Fruit fly (Drosophila melanogaster) whole organism, embryonic: Measurements from ENCODE around the gene CG15336.

Experiments used
- Asciz ChIP-seq: fragments of 200-800 bp; sonication (Bioruptor generic); optimal IDR thresholded peaks from 2 replicates; lab custom pipeline; 2017; ENCODE audit warnings: missing biosample characterization, mild to moderate bottlenecking, missing genetic modification characterization, missing genetic modification reagents
- Blimp-1 ChIP-seq: fragments of 200-800 bp; sonication (Bioruptor generic); optimal IDR thresholded peaks from 3 replicates; lab custom pipeline; 2018; ENCODE audit warnings: missing biosample characterization, missing genetic modification characterization, mild to moderate bottlenecking, moderate library complexity, missing genetic modification reagents
- CG10267 ChIP-seq: fragments of 200-800 bp; sonication (Bioruptor generic); optimal IDR thresholded peaks from 2 replicates; lab custom pipeline; 2018; ENCODE audit warnings: missing biosample characterization, mild to moderate bottlenecking, missing genetic modification characterization, moderate library complexity
- CG10274 ChIP-seq: fragments of 200-800 bp; sonication (Bioruptor generic); optimal IDR thresholded peaks from 3 replicates; lab custom pipeline; 2017; ENCODE audit warnings: missing biosample characterization, mild to moderate bottlenecking, missing genetic modification characterization
- CG10321 ChIP-seq: fragments of 200-800 bp; sonication (Bioruptor generic); IDR thresholded peaks from 2 replicates; pipeline ENCODE4 v1.3.6; 2022; ENCODE audit warnings: missing biosample characterization, missing genetic modification characterization
- CG11093 ChIP-seq: fragments of 200-800 bp; sonication (Bioruptor generic); IDR thresholded peaks from 3 replicates; pipeline ENCODE4 v1.3.6; 2022; ENCODE audit warnings: missing biosample characterization, missing genetic modification characterization
- CG11504 ChIP-seq: fragments of 200-800 bp; sonication (Bioruptor generic); optimal IDR thresholded peaks from 3 replicates; lab custom pipeline; 2019; ENCODE audit warnings: missing biosample characterization, mild to moderate bottlenecking, missing genetic modification characterization, moderate library complexity
- CG14710 ChIP-seq: fragments of 200-800 bp; sonication (Bioruptor generic); optimal IDR thresholded peaks from 3 replicates; lab custom pipeline; 2019; ENCODE audit warnings: missing biosample characterization, mild to moderate bottlenecking, missing genetic modification characterization, moderate library complexity
- CG15269 ChIP-seq: fragments of 200-800 bp; sonication (Bioruptor generic); optimal IDR thresholded peaks from 2 replicates; lab custom pipeline; 2018; ENCODE audit warnings: missing biosample characterization, mild to moderate bottlenecking, missing genetic modification characterization, moderate library complexity
- CG15696 ChIP-seq: fragments of 200-800 bp; sonication (Bioruptor generic); optimal IDR thresholded peaks from 2 replicates; lab custom pipeline; 2019; ENCODE audit warnings: missing biosample characterization, mild to moderate bottlenecking, missing genetic modification characterization, moderate library complexity
- CG1603 ChIP-seq: fragments of 200-800 bp; sonication (Bioruptor generic); optimal IDR thresholded peaks from 2 replicates; lab custom pipeline; 2019; ENCODE audit warnings: missing biosample characterization, mild to moderate bottlenecking, missing genetic modification characterization, moderate library complexity
- CG16863 ChIP-seq: fragments of 200-800 bp; sonication (Bioruptor generic); optimal IDR thresholded peaks from 3 replicates; lab custom pipeline; 2016; ENCODE audit warnings: missing biosample characterization, missing genetic modification characterization
- CG17568 ChIP-seq: fragments of 200-800 bp; sonication (Bioruptor generic); optimal IDR thresholded peaks from 2 replicates; lab custom pipeline; 2018; ENCODE audit warnings: missing biosample characterization, mild to moderate bottlenecking, missing genetic modification characterization, moderate library complexity
- CG18619 ChIP-seq: fragments of 200-800 bp; sonication (Bioruptor generic); optimal IDR thresholded peaks from 3 replicates; lab custom pipeline; 2017; ENCODE audit warnings: missing biosample characterization, mild to moderate bottlenecking, missing genetic modification characterization
- CG2678 ChIP-seq: fragments of 200-800 bp; sonication (Bioruptor generic); optimal IDR thresholded peaks from 3 replicates; lab custom pipeline; 2019; ENCODE audit warnings: missing biosample characterization, mild to moderate bottlenecking, missing genetic modification characterization, moderate library complexity
- CG2712 ChIP-seq: fragments of 200-800 bp; optimal IDR thresholded peaks from 3 replicates; lab custom pipeline; 2019; ENCODE audit warnings: missing biosample characterization, mild to moderate bottlenecking, missing genetic modification characterization, moderate library complexity
- CG3065 ChIP-seq: fragments of 200-800 bp; sonication (Bioruptor generic); optimal IDR thresholded peaks from 2 replicates; lab custom pipeline; 2016; ENCODE audit warnings: missing biosample characterization, missing genetic modification characterization
- CG4282 ChIP-seq: fragments of 200-800 bp; sonication (Bioruptor generic); optimal IDR thresholded peaks from 2 replicates; lab custom pipeline; 2016; ENCODE audit warnings: missing biosample characterization, missing genetic modification characterization
- CG4820 ChIP-seq: fragments of 200-800 bp; sonication (Bioruptor generic); optimal IDR thresholded peaks from 3 replicates; lab custom pipeline; 2016; ENCODE audit warnings: missing biosample characterization, missing genetic modification characterization
- CG5180 ChIP-seq: fragments of 200-800 bp; sonication (Bioruptor generic); optimal IDR thresholded peaks from 3 replicates; lab custom pipeline; 2017; ENCODE audit warnings: missing biosample characterization, missing genetic modification characterization, mild to moderate bottlenecking, moderate library complexity, missing genetic modification reagents
- CG5245 ChIP-seq: fragments of 200-800 bp; sonication (Bioruptor generic); optimal IDR thresholded peaks from 3 replicates; lab custom pipeline; 2016; ENCODE audit warnings: missing biosample characterization, missing genetic modification characterization
- CG6254 ChIP-seq: fragments of 200-800 bp; sonication (Bioruptor generic); optimal IDR thresholded peaks from 3 replicates; lab custom pipeline; 2017; ENCODE audit warnings: mild to moderate bottlenecking, missing biosample characterization, missing genetic modification reagents, missing genetic modification characterization
- CG6813 ChIP-seq: fragments of 200-800 bp; sonication (Bioruptor generic); optimal IDR thresholded peaks from 2 replicates; lab custom pipeline; 2017; ENCODE audit warnings: missing biosample characterization, missing genetic modification characterization, mild to moderate bottlenecking, moderate library complexity, missing genetic modification reagents
- CG8089 ChIP-seq: fragments of 200-800 bp; sonication (Bioruptor generic); optimal IDR thresholded peaks from 3 replicates; lab custom pipeline; 2016; ENCODE audit warnings: missing biosample characterization, missing genetic modification characterization
- D ChIP-seq, 2 experiments: fragments of 200-800 bp in 1 of 2; fragments of >200 bp in 1 of 2; sonication (Bioruptor generic) in 1 of 2; optimal IDR thresholded peaks; 2 replicates in 1 of 2; 3 replicates in 1 of 2; lab custom pipeline; 2017; ENCODE audit warnings: mild to moderate bottlenecking in 1 of 2, missing biosample characterization in 1 of 2, missing genetic modification characterization in 1 of 2, missing genetic modification reagents in 1 of 2
- Dll ChIP-seq: fragments of 200-800 bp; sonication (Bioruptor generic); IDR thresholded peaks from 4 replicates; pipeline ENCODE4 v1.3.6; 2022; ENCODE audit warnings: missing biosample characterization, missing genetic modification characterization; ENCODE audit not compliant: partially characterized antibody
- E2f1 ChIP-seq: fragments of 200-800 bp; sonication (Bioruptor generic); IDR thresholded peaks from 2 replicates; pipeline ENCODE4 v1.3.6; 2022; ENCODE audit warnings: missing biosample characterization, missing genetic modification characterization
- Fer1 ChIP-seq: fragments of 200-800 bp; sonication (Bioruptor generic); optimal IDR thresholded peaks from 2 replicates; lab custom pipeline; 2017; ENCODE audit warnings: missing biosample characterization, mild to moderate bottlenecking, missing genetic modification characterization
- HmgD ChIP-seq: fragments of 200-800 bp; sonication (Bioruptor generic); optimal IDR thresholded peaks from 3 replicates; lab custom pipeline; 2016; ENCODE audit warnings: missing biosample characterization, missing genetic modification characterization
- Lpt ChIP-seq: fragments of >200 bp; optimal IDR thresholded peaks from 2 replicates; lab custom pipeline; 2018; ENCODE audit warnings: missing biosample characterization, missing genetic modification characterization
- MESR4 ChIP-seq: fragments of 200-800 bp; sonication (Bioruptor generic); optimal IDR thresholded peaks from 2 replicates; lab custom pipeline; 2018; ENCODE audit warnings: missing biosample characterization, mild to moderate bottlenecking, missing genetic modification characterization, moderate library complexity
- Med ChIP-seq: fragments of 200-800 bp; sonication (Bioruptor generic); peaks from one replicate; lab custom pipeline; 2016; ENCODE audit warnings: missing biosample characterization, missing genetic modification characterization, mild to moderate bottlenecking, inconsistent platforms, moderate library complexity
- Mes4 ChIP-seq: fragments of 200-800 bp; sonication (Bioruptor generic); optimal IDR thresholded peaks from 2 replicates; lab custom pipeline; 2016; ENCODE audit warnings: missing biosample characterization, missing genetic modification characterization
- Mrtf ChIP-seq: fragments of 200-800 bp; sonication (Bioruptor generic); IDR thresholded peaks from 3 replicates; pipeline ENCODE4 v1.3.6; 2022; ENCODE audit warnings: missing biosample characterization, missing genetic modification characterization
- Ravus ChIP-seq: fragments of 200-800 bp; sonication (Bioruptor generic); IDR thresholded peaks from 2 replicates; pipeline ENCODE4 v1.3.6; 2022; ENCODE audit warnings: missing biosample characterization, missing genetic modification characterization
- Scr ChIP-seq: fragments of 200-800 bp; sonication (Bioruptor generic); IDR thresholded peaks from 2 replicates; pipeline ENCODE4 v1.3.6; 2022; ENCODE audit warnings: missing biosample characterization, missing genetic modification characterization; ENCODE audit not compliant: partially characterized antibody
- Sox100B ChIP-seq: fragments of 200-800 bp; sonication (Bioruptor generic); optimal IDR thresholded peaks from 3 replicates; lab custom pipeline; 2018; ENCODE audit warnings: missing biosample characterization, mild to moderate bottlenecking, missing genetic modification characterization
- az2 ChIP-seq: fragments of 200-800 bp; sonication (Bioruptor generic); optimal IDR thresholded peaks from 3 replicates; lab custom pipeline; 2016; ENCODE audit warnings: missing biosample characterization, missing genetic modification characterization
- bigmax ChIP-seq: fragments of 200-800 bp; sonication (Bioruptor generic); optimal IDR thresholded peaks from 2 replicates; lab custom pipeline; 2018; ENCODE audit warnings: missing biosample characterization, mild to moderate bottlenecking, missing genetic modification characterization
- cas ChIP-seq: fragments of 200-800 bp; sonication (Bioruptor generic); IDR thresholded peaks from 2 replicates; pipeline ENCODE4 v1.3.6; 2022; ENCODE audit warnings: missing biosample characterization, missing genetic modification characterization
- dysf ChIP-seq: fragments of 200-800 bp; sonication (Bioruptor generic); IDR thresholded peaks from 3 replicates; pipeline ENCODE4 v1.3.6; 2022; ENCODE audit warnings: missing biosample characterization, missing genetic modification characterization
- gem ChIP-seq: fragments of 200-800 bp; sonication (Bioruptor generic); optimal IDR thresholded peaks from 2 replicates; lab custom pipeline; 2019; ENCODE audit warnings: missing biosample characterization, mild to moderate bottlenecking, missing genetic modification characterization, moderate library complexity
- ind ChIP-seq: fragments of 200-800 bp; sonication (Bioruptor generic); optimal IDR thresholded peaks from 3 replicates; lab custom pipeline; 2016; ENCODE audit warnings: missing biosample characterization, missing genetic modification characterization
- insv ChIP-seq, 2 experiments: fragments of 200-800 bp; sonication (Bioruptor generic); optimal IDR thresholded peaks; 3 replicates each; lab custom pipeline; 2016 to 2018; ENCODE audit warnings: missing biosample characterization in 2 of 2, missing genetic modification characterization in 2 of 2
- luna ChIP-seq: fragments of 200-800 bp; sonication (Bioruptor generic); optimal IDR thresholded peaks from 2 replicates; lab custom pipeline; 2016; ENCODE audit warnings: missing biosample characterization, missing genetic modification characterization
- nmo ChIP-seq: fragments of 200-800 bp; sonication (Bioruptor generic); optimal IDR thresholded peaks from 2 replicates; lab custom pipeline; 2018; ENCODE audit warnings: missing biosample characterization, mild to moderate bottlenecking, missing genetic modification characterization, moderate library complexity
- pan ChIP-seq, 4 experiments: fragments of >200 bp in 3 of 4; fragments of 200-800 bp in 1 of 4; sonication (Bioruptor generic) in 1 of 4; optimal IDR thresholded peaks in 3 of 4; IDR thresholded peaks in 1 of 4; 2 replicates each; pipeline versions ENCODE4 v1.3.6 to Lab custom; 2017 to 2022; ENCODE audit warnings: missing biosample characterization in 2 of 4, missing genetic modification characterization in 2 of 4, mixed read lengths in 1 of 4
- sqz ChIP-seq: fragments of 200-800 bp; sonication (Bioruptor generic); optimal IDR thresholded peaks from 3 replicates; lab custom pipeline; 2018; ENCODE audit warnings: missing biosample characterization, mild to moderate bottlenecking, missing genetic modification characterization
- trh ChIP-seq: fragments of 200-800 bp; sonication (Bioruptor generic); optimal IDR thresholded peaks from 2 replicates; lab custom pipeline; 2016; ENCODE audit warnings: missing biosample characterization, missing genetic modification characterization
- zen ChIP-seq: fragments of 200-800 bp; sonication (Bioruptor generic); optimal IDR thresholded peaks from 3 replicates; lab custom pipeline; 2018; ENCODE audit warnings: missing biosample characterization, mild to moderate bottlenecking, missing genetic modification characterization, moderate library complexity

The CG15336 gene

DNA sequence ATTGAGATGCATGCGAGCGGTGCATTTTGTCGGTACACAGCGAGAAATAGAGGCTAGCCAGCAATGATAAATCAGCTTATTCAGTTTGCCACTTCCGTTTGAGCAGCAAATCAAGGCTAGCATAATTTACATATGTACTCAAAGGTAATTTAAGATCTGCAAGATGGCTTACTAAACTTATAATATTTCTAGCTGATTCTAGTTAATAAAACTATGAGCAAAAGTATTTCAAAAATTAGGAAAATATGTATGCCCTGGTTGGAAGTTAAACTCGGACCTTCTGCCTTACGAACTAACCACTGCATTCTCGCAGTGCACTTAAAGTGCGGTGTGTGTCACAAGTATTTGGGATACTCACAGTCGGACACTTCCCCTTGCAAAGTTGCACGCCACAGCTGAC is 24.9 kb upstream of the CG15336 start (continued):
- TF ChIP-seq CG18619 (no peak), CG4282 (GFP tag; lab: Kevin White, UChicago) (no peak), gem (peak; percentile 35), CG10267 (tag; lab: Kevin White, UChicago) (peak; percentile 21), CG5245 (GFP tag; lab: Kevin White, UChicago) (no peak), CG17568 (GFP tag; lab: Kevin White, UChicago) (no peak), az2 (peak; percentile 2), trh (GFP tag; lab: Kevin White, UChicago) (no peak), E2f1 (no peak), Fer1 (GFP tag; lab: Kevin White, UChicago) (no peak), Scr (no peak), CG3065 (GFP tag; lab: Kevin White, UChicago) (no peak), CG10321 (no peak), Lpt (GFP tag; lab: Kevin White, UChicago) (no peak), CG2712 (peak; percentile 43), CG15696 (tag; lab: Kevin White, UChicago) (peak; percentile 11), nmo (GFP tag; lab: Kevin White, UChicago) (peak; percentile 60), CG5180 (GFP tag; lab: Kevin White, UChicago) (no peak), cas (GFP tag; lab: Robert Waterston, UW) (no peak), CG2678 (peak; percentile 21), bigmax (no peak), CG15269 (tag; lab: Kevin White, UChicago) (no peak), dysf (no peak), luna (GFP tag; lab: Kevin White, UChicago) (no peak), CG16863 (GFP tag; lab: Kevin White, UChicago) (peak; percentile 5), CG6813 (no peak), ind (GFP tag; lab: Kevin White, UChicago) (no peak), Asciz (GFP tag; lab: Kevin White, UChicago) (no peak), insv (GFP tag; optimal IDR thresholded peaks at IDR 0.05; lab: Kevin White, UChicago) (no peak), Mes4 (GFP tag; lab: Kevin White, UChicago) (no peak), Med (GFP tag; lab: Kevin White, UChicago) (peak; percentile 29), Blimp-1 (GFP tag; lab: Kevin White, UChicago) (peak; percentile 83), CG6254 (GFP tag; lab: Kevin White, UChicago) (peak; percentile 22), Sox100B (peak; percentile 18), CG11093 (GFP tag; lab: Robert Waterston, UW) (no peak), Mrtf (GFP tag; lab: Robert Waterston, UW) (no peak), MESR4 (no peak), CG8089 (no peak), HmgD (no peak), CG14710 (peak; percentile 48), sqz (GFP tag; lab: Kevin White, UChicago) (no peak), CG11504 (peak; percentile 10), Ravus (GFP tag; lab: Robert Waterston, UW) (no peak), CG4820 (GFP tag; lab: Kevin White, UChicago) (peak; percentile 10), pan (optimal IDR thresholded peaks at IDR 0.05; lab: Kevin White, UChicago) (no peak), pan (GFP tag; optimal IDR thresholded peaks at IDR 0.05 in 1 of 2, IDR thresholded peaks at IDR 0.05 in 1 of 2) (no peak), Dll (GFP tag; lab: Robert Waterston, UW) (no peak), CG10274 (GFP tag; lab: Kevin White, UChicago) (no peak), zen (tag; lab: Kevin White, UChicago) (no peak), CG1603 (peak; percentile 38), D (optimal IDR thresholded peaks at IDR 0.05; lab: Kevin White, UChicago) (no peak), D (GFP tag; optimal IDR thresholded peaks at IDR 0.05; lab: Kevin White, UChicago) (peak; percentile 28)
